Fruit fly (Drosophila melanogaster) whole organism, prepupa: Measurements from ENCODE around the gene CG10993.

Experiments used
- CG31627 ChIP-seq: fragments of 200-800 bp; sonication (Bioruptor generic); optimal IDR thresholded peaks from 3 replicates; lab custom pipeline; 2016; ENCODE audit warnings: missing biosample characterization, missing genetic modification characterization
- CG6163 ChIP-seq: fragments of 200-800 bp; sonication (Bioruptor generic); IDR thresholded peaks from 3 replicates; pipeline ENCODE4 v1.3.6; 2022; ENCODE audit warnings: missing biosample characterization, missing genetic modification characterization
- CG6854 ChIP-seq: fragments of 200-800 bp; sonication (Bioruptor generic); optimal IDR thresholded peaks from 2 replicates; lab custom pipeline; 2017; ENCODE audit warnings: missing biosample characterization, mild to moderate bottlenecking, missing genetic modification characterization
- Eip93F ChIP-seq: fragments of 200-800 bp; sonication (Bioruptor generic); optimal IDR thresholded peaks from 2 replicates; lab custom pipeline; 2016; ENCODE audit warnings: missing biosample characterization, mild to moderate bottlenecking, missing genetic modification characterization
- Hr38 ChIP-seq: sonication (Bioruptor generic); optimal IDR thresholded peaks from 2 replicates; lab custom pipeline; 2016; ENCODE audit warnings: missing biosample characterization, missing genetic modification characterization
- Lpt ChIP-seq: fragments of 200-800 bp; sonication (Bioruptor generic); optimal IDR thresholded peaks from 3 replicates; lab custom pipeline; 2016; ENCODE audit warnings: missing biosample characterization, missing genetic modification characterization
- Sox102F ChIP-seq: fragments of 200-800 bp; sonication (Bioruptor generic); optimal IDR thresholded peaks from 2 replicates; lab custom pipeline; 2016; ENCODE audit warnings: missing biosample characterization, mild to moderate bottlenecking, missing genetic modification characterization
- achi ChIP-seq: fragments of 200-800 bp; sonication (Bioruptor generic); optimal IDR thresholded peaks from 3 replicates; lab custom pipeline; 2016; ENCODE audit warnings: missing biosample characterization, missing genetic modification characterization
- dac ChIP-seq: fragments of 200-800 bp; sonication (Bioruptor generic); optimal IDR thresholded peaks from 2 replicates; lab custom pipeline; 2017; ENCODE audit warnings: missing biosample characterization, mild to moderate bottlenecking, missing genetic modification characterization
- fkh ChIP-seq: fragments of 200-800 bp; sonication (Bioruptor generic); optimal IDR thresholded peaks from 3 replicates; lab custom pipeline; 2017; ENCODE audit warnings: missing biosample characterization, mild to moderate bottlenecking, missing genetic modification characterization, moderate library complexity
- salr ChIP-seq, 2 experiments: fragments of 200-800 bp; sonication (Bioruptor generic); optimal IDR thresholded peaks; 3 replicates each; lab custom pipeline; 2016 to 2018; ENCODE audit warnings: missing biosample characterization in 2 of 2, missing genetic modification characterization in 2 of 2, mild to moderate bottlenecking in 1 of 2
- topi ChIP-seq: fragments of 200-800 bp; sonication (Bioruptor generic); optimal IDR thresholded peaks from 3 replicates; lab custom pipeline; 2016; ENCODE audit warnings: missing biosample characterization, missing genetic modification characterization

dm6 chrX:13744599-13745052, 46.3 kb downstream of the CG10993 start, which contains the start of gene Grip91:
- TF ChIP-seq CG6854 (GFP tag; lab: Kevin White, UChicago) (no peak), Sox102F (GFP tag; lab: Kevin White, UChicago) (no peak), achi (peak; percentile 51), Lpt (GFP tag; lab: Kevin White, UChicago) (no peak), fkh (no peak), CG6163 (no peak), Eip93F (GFP tag; lab: Kevin White, UChicago) (no peak), Hr38 (no peak), CG31627 (GFP tag; lab: Kevin White, UChicago) (peak; percentile 2), dac (GFP tag; lab: Kevin White, UChicago) (no peak), topi (GFP tag; lab: Kevin White, UChicago) (peak; percentile 6), salr (GFP tag; optimal IDR thresholded peaks at IDR 0.05; lab: Kevin White, UChicago) (no peak)
